Fruit fly (Drosophila melanogaster): ENCODE results near the gene Trmt61.

The Trmt61 gene

dm6 chr3R:26011542-26011941, 47.8 kb upstream of the Trmt61 start (continued):
- TF ChIP-seq chinmo (GFP tag; IDR thresholded peaks at IDR 0.05; ENCODE audit: partially characterized antibody), result no peak
- TF ChIP-seq CG9876 (GFP tag; optimal IDR thresholded peaks at IDR 0.05), result no peak
- no peak for TF ChIP-seq ash1 (GFP tag; optimal IDR thresholded peaks at IDR 0.05)
- peak; percentile 46 for TF ChIP-seq twi (tag; optimal IDR thresholded peaks at IDR 0.05)
- TF ChIP-seq CG12659 (GFP tag; optimal IDR thresholded peaks at IDR 0.05), result peak; percentile 3
- no peak for TF ChIP-seq MBD-R2 (GFP tag; IDR thresholded peaks at IDR 0.05)
- TF ChIP-seq BEAF-32 (GFP tag; optimal IDR thresholded peaks at IDR 0.05), result no peak
- no peak for TF ChIP-seq CG31388 (GFP tag; optimal IDR thresholded peaks at IDR 0.05)
- no peak for TF ChIP-seq TFAM (GFP tag; optimal IDR thresholded peaks at IDR 0.05)
- TF ChIP-seq Kr (GFP tag; optimal IDR thresholded peaks at IDR 0.05), result peak; percentile 80
- TF ChIP-seq CG2116 (GFP tag; optimal IDR thresholded peaks at IDR 0.05), result peak; percentile 1
- TF ChIP-seq CHES-1-like (GFP tag; optimal IDR thresholded peaks at IDR 0.05), result no peak
- TF ChIP-seq seq (GFP tag; IDR thresholded peaks at IDR 0.05), result no peak
- TF ChIP-seq fd102C (GFP tag; optimal IDR thresholded peaks at IDR 0.05), result peak; percentile 49
- TF ChIP-seq CG14860 (GFP tag; IDR thresholded peaks at IDR 0.05; ENCODE audit: partially characterized antibody), result no peak
- no peak for TF ChIP-seq corto (GFP tag; optimal IDR thresholded peaks at IDR 0.05)
- TF ChIP-seq fru (optimal IDR thresholded peaks at IDR 0.05), result no peak
- TF ChIP-seq ttk (GFP tag; IDR thresholded peaks at IDR 0.05), result no peak
- no peak for TF ChIP-seq CG14965 (GFP tag; optimal IDR thresholded peaks at IDR 0.05; ENCODE audit: borderline replicate concordance)
- TF ChIP-seq CG10267 (tag; optimal IDR thresholded peaks at IDR 0.05), result peak; percentile 21
- peak; percentile 47 for TF ChIP-seq CG3407 (GFP tag; optimal IDR thresholded peaks at IDR 0.05)
- no peak for TF ChIP-seq CG6854 (GFP tag; optimal IDR thresholded peaks at IDR 0.05)
- no peak for TF ChIP-seq CG43689 (GFP tag; IDR thresholded peaks at IDR 0.05)
- no peak for TF ChIP-seq Atf-2 (GFP tag; optimal IDR thresholded peaks at IDR 0.05)
- no peak for TF ChIP-seq CG31224 (GFP tag; IDR thresholded peaks at IDR 0.05)
- no peak for TF ChIP-seq h (optimal IDR thresholded peaks at IDR 0.05)
- no peak for TF ChIP-seq hb (GFP tag; IDR thresholded peaks at IDR 0.05; ENCODE audit: partially characterized antibody)
- no peak for TF ChIP-seq CG8944 (GFP tag; optimal IDR thresholded peaks at IDR 0.05)
- TF ChIP-seq scrt (GFP tag; optimal IDR thresholded peaks at IDR 0.05), result no peak
- TF ChIP-seq knrl (GFP tag; IDR thresholded peaks at IDR 0.05; ENCODE audit: partially characterized antibody), result no peak
- TF ChIP-seq CG16813 (GFP tag; IDR thresholded peaks at IDR 0.05; ENCODE audit: partially characterized antibody), result no peak
- no peak for TF ChIP-seq kah (GFP tag; optimal IDR thresholded peaks at IDR 0.05)
- no peak for TF ChIP-seq CG6765 (GFP tag; optimal IDR thresholded peaks at IDR 0.05)
- TF ChIP-seq Awh (GFP tag; IDR thresholded peaks at IDR 0.05), result no peak
- TF ChIP-seq Chrac-16 (GFP tag; optimal IDR thresholded peaks at IDR 0.05), result no peak
- TF ChIP-seq tgo (GFP tag; IDR thresholded peaks at IDR 0.05), result no peak
- TF ChIP-seq CG13894 (tag; optimal IDR thresholded peaks at IDR 0.05), result no peak
- TF ChIP-seq jigr1 (GFP tag; IDR thresholded peaks at IDR 0.05), result no peak
- no peak for TF ChIP-seq CG7372 (GFP tag; IDR thresholded peaks at IDR 0.05)
- no peak for TF ChIP-seq org-1 (GFP tag; optimal IDR thresholded peaks at IDR 0.05)
- no peak for TF ChIP-seq amos (GFP tag; IDR thresholded peaks at IDR 0.05; ENCODE audit: partially characterized antibody)
- no peak for TF ChIP-seq sna (GFP tag; IDR thresholded peaks at IDR 0.05; ENCODE audit: partially characterized antibody)
- TF ChIP-seq Dek (tag; optimal IDR thresholded peaks at IDR 0.05), result no peak
- no peak for TF ChIP-seq hkb (optimal IDR thresholded peaks at IDR 0.05)
- TF ChIP-seq hkb (GFP tag; IDR thresholded peaks at IDR 0.05), result no peak
- TF ChIP-seq unc-4 (GFP tag; IDR thresholded peaks at IDR 0.05; ENCODE audit: partially characterized antibody), result no peak
- no peak for TF ChIP-seq en (GFP tag; optimal IDR thresholded peaks at IDR 0.05)
- no peak for TF ChIP-seq CG10959 (GFP tag; IDR thresholded peaks at IDR 0.05)
- TF ChIP-seq CG18476 (GFP tag; optimal IDR thresholded peaks at IDR 0.05), result no peak
- TF ChIP-seq CG5953 (GFP tag; IDR thresholded peaks at IDR 0.05), result no peak
- peak; percentile 44 for TF ChIP-seq Asciz (GFP tag; optimal IDR thresholded peaks at IDR 0.05)
- peak; percentile 7 for TF ChIP-seq mirr (GFP tag; optimal IDR thresholded peaks at IDR 0.05)
